Worm (Caenorhabditis elegans) whole organism, mixed stage, embryonic: ENCODE results near the gene ttr-52.
"Not testable (repeated sequence)": the region's sequence is repeated elsewhere in the genome, so short reads cannot be mapped to it uniquely, and the experiment has no call there.

Source experiments
- M03D4.4 ChIP-seq: sonication (generic microtip); optimal IDR thresholded peaks from 2 replicates; lab custom pipeline; 2017; ENCODE audit warnings: mild to moderate bottlenecking, missing genetic modification characterization, missing compliant biosample characterization
- ceh-39 ChIP-seq: fragments of 150-350 bp; optimal IDR thresholded peaks from 2 replicates; lab custom pipeline; 2014; ENCODE audit warnings: missing biosample characterization, missing genetic modification characterization
- ceh-43 ChIP-seq: fragments of 200-800 bp; sonication (Bioruptor generic); optimal IDR thresholded peaks from 2 replicates; lab custom pipeline; 2018; ENCODE audit warnings: mild to moderate bottlenecking, missing genetic modification characterization, moderate library complexity, missing compliant biosample characterization
- ceh-83 ChIP-seq: fragments of 200-800 bp; sonication (Bioruptor generic); optimal IDR thresholded peaks from 2 replicates; lab custom pipeline; 2018; ENCODE audit warnings: mild to moderate bottlenecking, missing genetic modification characterization, missing compliant biosample characterization
- ces-1 ChIP-seq: fragments of 150-350 bp; optimal IDR thresholded peaks from 2 replicates; lab custom pipeline; 2014; ENCODE audit warnings: missing biosample characterization, missing genetic modification reagents, missing genetic modification characterization
- cnd-1 ChIP-seq: fragments of 200-800 bp; sonication (Bioruptor generic); optimal IDR thresholded peaks from 2 replicates; lab custom pipeline; 2018; ENCODE audit warnings: mild to moderate bottlenecking, missing genetic modification characterization, missing compliant biosample characterization
- drap-1 ChIP-seq: fragments of 200-800 bp; sonication (Bioruptor generic); optimal IDR thresholded peaks from 3 replicates; lab custom pipeline; 2018; ENCODE audit warnings: mild to moderate bottlenecking, missing genetic modification characterization, missing compliant biosample characterization
- elt-1 ChIP-seq: sonication (generic microtip); optimal IDR thresholded peaks from 2 replicates; lab custom pipeline; 2017; ENCODE audit warnings: missing genetic modification characterization, mild to moderate bottlenecking, missing compliant biosample characterization, antibody characterized with exemption, moderate library complexity, borderline replicate concordance; ENCODE audit not compliant: insufficient read depth
- elt-3 ChIP-seq: fragments of 150-350 bp; optimal IDR thresholded peaks from 2 replicates; lab custom pipeline; 2014; ENCODE audit warnings: missing biosample characterization, missing genetic modification characterization
- flh-1 ChIP-seq: fragments of 200-800 bp; sonication (Bioruptor generic); optimal IDR thresholded peaks from 2 replicates; lab custom pipeline; 2018; ENCODE audit warnings: mild to moderate bottlenecking, missing genetic modification characterization, moderate library complexity, missing compliant biosample characterization
- ham-2 ChIP-seq: fragments of 200-800 bp; sonication (Bioruptor generic); optimal IDR thresholded peaks from 2 replicates; lab custom pipeline; 2018; ENCODE audit warnings: mild to moderate bottlenecking, missing genetic modification characterization, missing compliant biosample characterization
- lin-13 ChIP-seq: fragments of 150-350 bp; optimal IDR thresholded peaks from 2 replicates; lab custom pipeline; 2014; ENCODE audit warnings: missing biosample characterization, missing genetic modification characterization
- lin-32 ChIP-seq: fragments of 200-800 bp; sonication (Bioruptor generic); optimal IDR thresholded peaks from 2 replicates; lab custom pipeline; 2018; ENCODE audit warnings: mild to moderate bottlenecking, missing genetic modification characterization, missing compliant biosample characterization
- mep-1 ChIP-seq: fragments of 150-350 bp; optimal IDR thresholded peaks from 2 replicates; lab custom pipeline; 2017; ENCODE audit warnings: missing biosample characterization, missing genetic modification reagents, missing genetic modification characterization, inconsistent platforms
- nhr-12 ChIP-seq: fragments of 150-350 bp; optimal IDR thresholded peaks from 2 replicates; lab custom pipeline; 2014; ENCODE audit warnings: missing biosample characterization, missing genetic modification characterization
- nhr-237 ChIP-seq: fragments of 150-350 bp; optimal IDR thresholded peaks from 2 replicates; lab custom pipeline; 2014; ENCODE audit warnings: missing biosample characterization, missing genetic modification characterization
- nhr-28 ChIP-seq: fragments of 150-350 bp; optimal IDR thresholded peaks from 2 replicates; lab custom pipeline; 2014; ENCODE audit warnings: missing biosample characterization, missing genetic modification characterization
- pha-4 ChIP-seq: fragments of 150-350 bp; optimal IDR thresholded peaks from 2 replicates; lab custom pipeline; 2018; ENCODE audit warnings: missing biosample characterization, missing genetic modification reagents, missing genetic modification characterization
- sem-2 ChIP-seq: fragments of 200-800 bp; sonication (Bioruptor generic); optimal IDR thresholded peaks from 2 replicates; lab custom pipeline; 2018; ENCODE audit warnings: mild to moderate bottlenecking, missing genetic modification characterization, missing compliant biosample characterization
- snpc-4 ChIP-seq: fragments of 150-350 bp; optimal IDR thresholded peaks from 2 replicates; lab custom pipeline; 2014; ENCODE audit warnings: missing biosample characterization, missing genetic modification characterization
- sptf-1 ChIP-seq: sonication (generic microtip); optimal IDR thresholded peaks from 2 replicates; lab custom pipeline; 2017; ENCODE audit warnings: mild to moderate bottlenecking, missing genetic modification characterization, moderate library complexity, missing compliant biosample characterization
- tbx-8 ChIP-seq: fragments of 200-800 bp; sonication (Bioruptor generic); optimal IDR thresholded peaks from 2 replicates; lab custom pipeline; 2018; ENCODE audit warnings: mild to moderate bottlenecking, missing genetic modification characterization, moderate library complexity, missing compliant biosample characterization
- unc-120 ChIP-seq: sonication (generic microtip); optimal IDR thresholded peaks from 2 replicates; lab custom pipeline; 2017; ENCODE audit warnings: missing genetic modification characterization, missing compliant biosample characterization; ENCODE audit not compliant: poor library complexity, severe bottlenecking
- unc-39 ChIP-seq: fragments of 150-350 bp; optimal IDR thresholded peaks from 2 replicates; lab custom pipeline; 2014; ENCODE audit warnings: missing biosample characterization, missing genetic modification characterization
- unc-62 ChIP-seq: fragments of 150-350 bp; optimal IDR thresholded peaks from 2 replicates; lab custom pipeline; 2014; ENCODE audit warnings: missing biosample characterization, missing genetic modification reagents, missing genetic modification characterization
- ztf-11 ChIP-seq: fragments of 150-350 bp; optimal IDR thresholded peaks from 2 replicates; lab custom pipeline; 2014; ENCODE audit warnings: missing biosample characterization, missing genetic modification characterization

The ttr-52 gene

DNA sequence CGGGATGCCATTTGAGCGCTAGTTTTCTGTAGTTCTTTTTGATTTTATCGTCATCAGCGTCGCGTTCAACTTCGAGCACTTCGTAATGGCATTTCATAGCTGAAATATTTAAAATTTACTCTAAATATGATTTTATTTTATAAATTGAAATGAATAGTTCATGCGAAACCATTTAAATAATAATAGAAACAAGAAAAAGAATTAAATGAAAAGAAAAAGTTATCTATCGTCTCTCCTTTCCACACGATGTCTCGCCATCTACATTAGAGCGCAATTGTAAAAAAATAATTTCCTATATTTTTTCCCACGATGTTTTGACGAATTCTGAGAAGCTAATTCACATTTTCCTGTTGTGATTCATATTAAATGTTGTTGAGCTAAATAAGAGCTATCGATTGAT, 11.3 kb upstream of the ttr-52 start, which contains the start of gene dnj-17:
Gene dnj-17 (minus strand): TSS at position 101 of the 400 bp plus-strand sequence.
- TF ChIP-seq cnd-1 (no peak), ces-1 (GFP tag; lab: Kevin White, UChicago) (peak; percentile 13), nhr-28 (no peak)

DNA sequence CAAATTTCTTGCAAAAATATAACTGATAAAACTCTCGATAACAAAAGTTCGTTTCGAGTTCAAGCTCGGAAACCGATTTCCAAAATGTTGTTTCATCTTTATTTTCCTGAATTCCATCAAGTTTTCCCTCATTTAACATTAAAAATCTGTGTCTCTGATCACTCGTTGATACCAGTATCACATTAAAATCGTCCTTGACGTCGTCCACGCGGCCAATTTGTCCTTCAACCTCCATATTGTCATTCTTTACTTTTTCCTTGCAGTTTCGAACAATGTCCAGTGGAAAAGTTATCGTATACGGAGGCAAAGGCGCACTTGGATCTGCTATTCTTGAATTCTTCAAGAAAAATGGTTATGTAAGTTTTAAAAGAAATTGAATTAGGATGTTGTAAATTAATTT, 10.9 kb upstream of the ttr-52 start, which contains the start of gene qdpr-1:
Gene qdpr-1 (plus strand): TSS at position 264 of the 400 bp plus-strand sequence.
- TF ChIP-seq ceh-83 (GFP tag; lab: Kevin White, UChicago), result no peak
- TF ChIP-seq unc-120 (tag; lab: Kevin White, UChicago), result no peak
- no peak for TF ChIP-seq flh-1 (GFP tag; lab: Kevin White, UChicago)
- TF ChIP-seq elt-1 (tag; lab: Kevin White, UChicago), result no peak
- TF ChIP-seq ceh-39 (tag; lab: Kevin White, UChicago), result no peak
- no peak for TF ChIP-seq M03D4.4 (tag; lab: Kevin White, UChicago)
- no peak for TF ChIP-seq nhr-12
- TF ChIP-seq lin-13 (tag; lab: Kevin White, UChicago), result no peak
- TF ChIP-seq pha-4 (tag; lab: Kevin White, UChicago), result no peak
- TF ChIP-seq nhr-237 (tag; lab: Kevin White, UChicago), result no peak
- no peak for TF ChIP-seq ces-1 (GFP tag; lab: Kevin White, UChicago)
- no peak for TF ChIP-seq lin-32

DNA sequence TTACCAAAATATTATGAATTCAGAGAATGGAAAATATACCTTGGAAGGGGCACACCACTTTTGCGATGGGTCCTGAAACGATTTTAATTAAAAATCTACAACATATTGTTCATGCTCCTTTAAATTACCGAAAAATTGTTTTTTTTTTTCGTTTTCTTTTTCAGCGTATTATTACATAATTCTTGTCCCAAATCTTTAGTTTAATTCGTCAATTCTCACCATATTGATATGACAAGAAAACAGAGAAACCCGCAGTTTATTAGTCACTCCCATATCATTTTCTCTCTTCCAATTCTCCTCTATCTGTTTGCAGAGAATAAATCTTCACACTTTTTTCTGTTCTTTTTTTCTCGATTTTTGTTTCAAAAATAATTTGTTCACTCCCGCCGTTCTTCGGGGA, 9.3 kb upstream of the ttr-52 start, which contains the start of gene F11F1.1:
Gene F11F1.1 (plus strand): TSS at position 301 of the 400 bp plus-strand sequence.
- TF ChIP-seq elt-3 (tag; lab: Kevin White, UChicago) (no peak), pha-4 (tag; lab: Kevin White, UChicago) (no peak), ceh-43 (GFP tag; lab: Kevin White, UChicago) (no peak), tbx-8 (GFP tag; lab: Kevin White, UChicago) (no peak), cnd-1 (no peak), unc-62 (GFP tag; lab: Kevin White, UChicago) (no peak), unc-39 (tag; lab: Kevin White, UChicago) (no peak), nhr-28 (no peak), flh-1 (GFP tag; lab: Kevin White, UChicago) (no peak), nhr-237 (tag; lab: Kevin White, UChicago) (no peak), sem-2 (GFP tag; lab: Kevin White, UChicago) (no peak), nhr-12 (no peak), mep-1 (no peak), ztf-11 (no peak)

DNA sequence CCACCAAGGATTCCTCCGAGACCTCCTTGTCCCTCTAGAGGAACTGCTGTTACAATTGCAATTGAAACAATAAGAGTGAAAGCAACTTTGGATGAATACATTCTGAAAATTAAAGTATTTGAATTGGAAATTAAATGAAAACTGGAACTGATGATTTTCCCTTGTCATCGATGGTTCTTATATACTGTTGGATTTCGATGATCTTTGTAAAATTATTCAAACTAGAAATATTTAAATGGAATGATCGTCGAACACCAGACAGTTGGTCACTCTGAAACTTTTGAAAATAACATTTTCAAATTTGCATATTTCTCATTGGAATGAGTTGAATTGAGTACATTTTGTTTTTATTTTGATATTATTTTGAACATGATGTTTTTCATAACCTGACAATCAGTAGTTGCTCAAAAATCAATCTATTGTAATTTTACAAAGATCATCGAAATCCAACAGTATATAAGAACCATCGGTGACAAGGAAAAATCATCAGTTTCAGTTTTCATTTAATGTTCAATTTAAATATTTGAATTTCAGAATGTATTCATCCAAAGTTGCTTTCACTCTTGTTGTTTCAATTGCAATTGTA, 2.8 kb upstream of the ttr-52 start, which contains the start of the genes srlf-9 and srlf-10:
Gene srlf-9 (minus strand): TSS at position 101 of the 586 bp plus-strand sequence.
Gene srlf-10 (plus strand): TSS at position 536 of the 586 bp plus-strand sequence.
- TF ChIP-seq cnd-1, lin-32, nhr-12: not testable (repeated sequence)
- TF ChIP-seq, all 35 proteins: peak for 0; not testable (repeated sequence) for 35

- TF ChIP-seq nhr-237 (tag; lab: Kevin White, UChicago) (no peak), sem-2 (GFP tag; lab: Kevin White, UChicago) (no peak), ceh-83 (GFP tag; lab: Kevin White, UChicago) (no peak), ham-2 (GFP tag; lab: Kevin White, UChicago) (no peak), tbx-8 (GFP tag; lab: Kevin White, UChicago) (no peak)
- TF ChIP-seq, all 35 proteins: peak for 0
Measured at ce11 chrIII:13402934-13403333, 1.6 kb upstream of the ttr-52 start, which contains the start of gene mig-18. Gene mig-18, plus strand, starts transcription at chrIII:13403234.

DNA sequence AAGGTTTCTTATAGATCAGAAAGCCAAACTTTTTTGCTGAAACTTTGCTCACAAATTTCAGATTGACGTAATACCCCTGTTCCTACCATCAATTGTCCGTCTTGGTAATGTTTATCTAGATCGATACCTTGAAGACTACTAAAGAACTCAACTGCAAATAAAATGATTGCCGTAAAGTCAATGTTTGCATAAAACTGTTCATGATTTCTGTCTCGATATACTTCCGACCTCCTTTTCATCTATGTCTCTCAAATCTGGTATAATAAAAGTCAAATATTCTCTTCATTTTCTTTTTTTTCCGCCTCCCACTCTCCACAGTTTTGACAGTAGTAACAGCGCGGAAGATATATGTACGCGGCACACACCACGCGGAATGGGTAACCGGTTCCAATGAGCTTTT, 986 bp downstream of the ttr-52 start, which contains the start of gene nas-1:
Gene nas-1 (plus strand): TSS at position 301 of the 400 bp plus-strand sequence.
- TF ChIP-seq snpc-4 (tag; lab: Kevin White, UChicago) (no peak), ceh-43 (GFP tag; lab: Kevin White, UChicago) (no peak), unc-120 (tag; lab: Kevin White, UChicago) (no peak), ceh-39 (tag; lab: Kevin White, UChicago) (no peak), nhr-237 (tag; lab: Kevin White, UChicago) (no peak), drap-1 (GFP tag; lab: Kevin White, UChicago) (no peak), elt-1 (tag; lab: Kevin White, UChicago) (no peak), sptf-1 (no peak), tbx-8 (GFP tag; lab: Kevin White, UChicago) (no peak), ceh-83 (GFP tag; lab: Kevin White, UChicago) (no peak)
